Worm (Caenorhabditis elegans): ENCODE measurements around the gene Y47D3A.1.

Gene Y47D3A.1

DNA sequence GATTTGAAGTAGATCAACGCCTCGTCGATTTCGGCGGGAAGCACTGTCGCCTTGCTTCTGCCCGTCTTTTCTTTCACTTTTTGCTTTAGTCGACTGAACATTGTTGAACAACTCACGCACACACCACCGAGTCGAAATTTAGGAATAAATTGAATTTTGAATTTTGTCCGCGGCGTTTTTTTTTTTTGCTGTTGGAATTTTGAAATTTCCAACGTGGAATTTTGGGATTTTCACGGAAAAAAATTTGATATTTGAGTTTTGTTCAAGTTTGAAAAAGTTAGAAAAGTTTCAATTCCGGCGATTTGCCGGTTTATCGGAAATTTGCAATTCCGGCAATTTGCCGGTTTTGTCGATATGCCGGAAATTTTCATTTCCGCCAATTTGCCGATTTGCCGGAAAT is 15.5 kb upstream of the Y47D3A.1 start, which contains the start of gene Y47D3A.31:
Y47D3A.31 (minus strand) TSS at position 101 of the 400 bp plus-strand sequence.
- TF ChIP-seq snpc-4 (tag; optimal IDR thresholded peaks at IDR 0.05) (no peak), zip-8 (tag; optimal IDR thresholded peaks at IDR 0.05) (no peak), lin-13 (tag; optimal IDR thresholded peaks at IDR 0.05) (no peak), lin-32 (GFP tag; optimal IDR thresholded peaks at IDR 0.05) (no peak), unc-62 (GFP tag; optimal IDR thresholded peaks at IDR 0.05) (no peak), nhr-12 (tag; optimal IDR thresholded peaks at IDR 0.05) (no peak), lsy-2 (tag; optimal IDR thresholded peaks at IDR 0.05) (no peak), ceh-43 (GFP tag; optimal IDR thresholded peaks at IDR 0.05) (no peak), tbx-8 (GFP tag; optimal IDR thresholded peaks at IDR 0.05) (no peak), nhr-76 (tag; optimal IDR thresholded peaks at IDR 0.05) (no peak), unc-39 (tag; optimal IDR thresholded peaks at IDR 0.05) (no peak), nhr-237 (tag; optimal IDR thresholded peaks at IDR 0.05) (no peak), elt-1 (tag; optimal IDR thresholded peaks at IDR 0.05; ENCODE audit: borderline replicate concordance, insufficient read depth) (no peak), flh-1 (GFP tag; optimal IDR thresholded peaks at IDR 0.05) (no peak), ces-1 (GFP tag; optimal IDR thresholded peaks at IDR 0.05) (no peak), pha-4 (tag; optimal IDR thresholded peaks at IDR 0.05) (no peak), sem-2 (GFP tag; optimal IDR thresholded peaks at IDR 0.05) (no peak), drap-1 (GFP tag; optimal IDR thresholded peaks at IDR 0.05) (no peak), ztf-11 (tag; optimal IDR thresholded peaks at IDR 0.05) (no peak)

DNA sequence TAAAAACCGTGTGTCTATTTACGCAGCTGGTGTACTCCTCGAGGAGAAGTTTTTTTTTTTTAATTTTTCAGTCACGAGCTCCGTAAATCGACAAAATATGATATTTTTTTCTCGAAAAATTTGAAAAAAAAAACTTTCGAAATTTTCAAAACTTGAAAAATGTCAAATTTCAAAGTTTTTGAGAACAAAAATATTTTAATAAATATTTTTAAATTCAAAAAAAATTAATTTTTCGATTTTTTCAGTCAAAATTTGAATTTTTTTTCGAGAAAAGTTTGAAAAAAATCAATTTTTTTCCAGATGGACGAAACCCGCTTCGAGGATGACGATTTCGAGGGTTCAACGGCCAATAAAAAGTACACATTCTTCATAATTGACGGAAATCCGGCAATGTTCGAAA is 12.9 kb upstream of the Y47D3A.1 start, which contains the start of gene cku-70:
cku-70 (plus strand) TSS at position 301 of the 400 bp plus-strand sequence.
- TF ChIP-seq ceh-39 (tag; optimal IDR thresholded peaks at IDR 0.05) (no peak), hlh-1 (tag; optimal IDR thresholded peaks at IDR 0.05) (no peak), nhr-12 (tag; optimal IDR thresholded peaks at IDR 0.05) (no peak), lin-32 (GFP tag; optimal IDR thresholded peaks at IDR 0.05) (no peak), nhr-2 (tag; optimal IDR thresholded peaks at IDR 0.05) (no peak), drap-1 (GFP tag; optimal IDR thresholded peaks at IDR 0.05) (no peak)

DNA sequence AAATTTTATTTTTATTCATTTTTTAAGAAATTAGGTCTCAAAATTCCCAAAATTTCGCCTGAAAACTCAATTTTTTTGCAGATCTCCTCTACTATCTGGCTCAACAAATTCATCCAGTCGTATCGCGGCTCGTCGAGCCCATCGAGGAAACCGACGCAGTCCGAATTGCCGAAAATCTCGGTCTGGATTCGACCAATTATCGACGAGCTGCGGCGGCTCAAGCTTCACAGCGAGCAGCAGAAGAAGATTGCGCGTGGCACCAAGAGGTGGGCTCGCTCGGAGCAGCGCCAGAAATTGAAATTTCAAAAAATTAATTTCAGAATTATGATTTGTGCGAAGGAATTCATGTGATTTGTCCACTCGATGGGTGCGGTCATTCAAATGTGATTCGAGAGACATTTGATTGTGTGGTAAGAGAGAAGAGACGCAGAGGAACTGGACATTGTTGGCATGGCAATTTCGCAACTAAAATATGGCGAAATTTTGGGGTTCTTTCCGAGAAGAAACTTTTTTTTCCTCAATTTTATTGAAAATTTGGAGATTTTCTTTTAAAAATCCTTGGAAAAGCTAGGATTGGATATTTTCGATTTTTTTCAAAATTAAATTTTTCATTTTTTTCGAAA is 7.7 kb upstream of the Y47D3A.1 start:
- TF ChIP-seq nhr-76 (tag; optimal IDR thresholded peaks at IDR 0.05) (no peak), lin-32 (GFP tag; optimal IDR thresholded peaks at IDR 0.05) (no peak), lin-13 (tag; optimal IDR thresholded peaks at IDR 0.05) (no peak), lsy-2 (tag; optimal IDR thresholded peaks at IDR 0.05) (no peak), unc-120 (tag; optimal IDR thresholded peaks at IDR 0.05; ENCODE audit: poor library complexity, severe bottlenecking) (no peak), pha-4 (tag; optimal IDR thresholded peaks at IDR 0.05) (no peak), sptf-1 (tag; optimal IDR thresholded peaks at IDR 0.05) (no peak), unc-62 (GFP tag; optimal IDR thresholded peaks at IDR 0.05) (no peak), mls-2 (tag; optimal IDR thresholded peaks at IDR 0.05) (no peak), mep-1 (tag; optimal IDR thresholded peaks at IDR 0.05) (no peak), bed-3 (GFP tag; optimal IDR thresholded peaks at IDR 0.05) (no peak), ceh-43 (GFP tag; optimal IDR thresholded peaks at IDR 0.05) (no peak), ztf-11 (tag; optimal IDR thresholded peaks at IDR 0.05) (no peak), hlh-1 (tag; optimal IDR thresholded peaks at IDR 0.05) (no peak), tbx-8 (GFP tag; optimal IDR thresholded peaks at IDR 0.05) (no peak)

- no peak for TF ChIP-seq zip-8 (tag; optimal IDR thresholded peaks at IDR 0.05)
Measured at ce11 chrIII:11142908-11143307, 1.3 kb upstream of the Y47D3A.1 start.

DNA sequence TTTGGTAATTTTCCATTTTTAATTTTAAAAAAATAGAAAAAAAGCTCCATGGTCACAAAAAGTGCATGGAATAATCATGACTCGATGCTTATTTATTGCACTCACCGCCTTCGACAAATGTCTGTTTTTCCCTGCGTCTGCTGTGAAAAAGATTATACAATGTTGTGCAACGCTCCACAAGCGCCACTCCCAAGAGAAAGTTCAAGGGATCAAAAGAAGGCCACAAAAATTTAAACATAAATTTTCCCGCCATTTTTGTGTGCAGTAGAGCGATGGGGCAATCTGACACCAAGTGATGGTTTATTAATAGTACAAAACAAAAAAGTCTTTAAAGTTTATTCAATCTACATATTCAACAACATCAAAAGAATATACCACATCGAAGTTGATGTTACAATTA is 2.7 kb downstream of the Y47D3A.1 start, which contains the start of gene fbxa-128:
fbxa-128 (minus strand) TSS at position 192 of the 400 bp plus-strand sequence.
- TF ChIP-seq lin-32 (GFP tag; optimal IDR thresholded peaks at IDR 0.05) (no peak), ceh-83 (GFP tag; optimal IDR thresholded peaks at IDR 0.05) (no peak), lin-13 (tag; optimal IDR thresholded peaks at IDR 0.05) (no peak), hlh-1 (tag; optimal IDR thresholded peaks at IDR 0.05) (no peak), elt-3 (tag; optimal IDR thresholded peaks at IDR 0.05) (no peak), blmp-1 (tag; optimal IDR thresholded peaks at IDR 0.05) (no peak), bed-3 (GFP tag; optimal IDR thresholded peaks at IDR 0.05) (no peak), lsy-2 (tag; optimal IDR thresholded peaks at IDR 0.05) (no peak)
